Fruit fly (Drosophila melanogaster) whole organism, embryonic: ENCODE data around the gene CG42542.
A peak's percentile ranks its signal among the peaks of the same experiment; 100 is the strongest.

Experiments
- BEAF-32 ChIP-seq: fragments of 200-800 bp; sonication (Bioruptor generic); optimal IDR thresholded peaks from 3 replicates; lab custom pipeline; 2017; ENCODE audit warnings: missing biosample characterization, missing genetic modification characterization, mild to moderate bottlenecking, moderate library complexity, missing genetic modification reagents
- CG11247 ChIP-seq: fragments of 200-800 bp; sonication (Bioruptor generic); IDR thresholded peaks from 2 replicates; pipeline ENCODE4 v1.3.6; 2022; ENCODE audit warnings: missing biosample characterization, missing genetic modification characterization
- CG11456 ChIP-seq: fragments of 200-800 bp; sonication (Bioruptor generic); IDR thresholded peaks from 3 replicates; pipeline ENCODE4 v1.3.6; 2022; ENCODE audit warnings: missing biosample characterization, missing genetic modification characterization
- CG11695 ChIP-seq: fragments of 200-800 bp; sonication (Bioruptor generic); IDR thresholded peaks from 3 replicates; pipeline ENCODE4 v1.3.6; 2022; ENCODE audit warnings: missing biosample characterization, missing genetic modification characterization
- CG1233 ChIP-seq: fragments of 200-800 bp; sonication (Bioruptor generic); optimal IDR thresholded peaks from 4 replicates; lab custom pipeline; 2018; ENCODE audit warnings: missing biosample characterization, mild to moderate bottlenecking, missing genetic modification characterization
- CG14710 ChIP-seq: fragments of 200-800 bp; sonication (Bioruptor generic); optimal IDR thresholded peaks from 3 replicates; lab custom pipeline; 2019; ENCODE audit warnings: missing biosample characterization, mild to moderate bottlenecking, missing genetic modification characterization, moderate library complexity
- CG14860 ChIP-seq: fragments of 200-800 bp; sonication (Bioruptor generic); IDR thresholded peaks from 3 replicates; pipeline ENCODE4 v1.3.6; 2022; ENCODE audit warnings: missing biosample characterization, missing genetic modification characterization; ENCODE audit not compliant: partially characterized antibody
- CG1529 ChIP-seq: fragments of 200-800 bp; sonication (Bioruptor generic); optimal IDR thresholded peaks from 3 replicates; lab custom pipeline; 2018; ENCODE audit warnings: missing biosample characterization, missing genetic modification characterization
- CG1832 ChIP-seq: fragments of 200-800 bp; sonication (Bioruptor generic); optimal IDR thresholded peaks from 2 replicates; lab custom pipeline; 2017; ENCODE audit warnings: missing biosample characterization, mild to moderate bottlenecking, missing genetic modification characterization, inconsistent platforms
- CG2129 ChIP-seq: fragments of 200-800 bp; sonication (Bioruptor generic); IDR thresholded peaks from 2 replicates; pipeline ENCODE4 v1.3.6; 2022; ENCODE audit warnings: missing biosample characterization, missing genetic modification characterization; ENCODE audit not compliant: partially characterized antibody
- CG2889 ChIP-seq: fragments of 200-800 bp; sonication (Bioruptor generic); IDR thresholded peaks from 3 replicates; pipeline ENCODE4 v1.3.6; 2022; ENCODE audit warnings: missing biosample characterization, missing genetic modification characterization
- CG30020 ChIP-seq: fragments of 200-800 bp; optimal IDR thresholded peaks from 2 replicates; lab custom pipeline; 2019; ENCODE audit warnings: missing biosample characterization, mild to moderate bottlenecking, missing genetic modification characterization, moderate library complexity
- CG3065 ChIP-seq: fragments of 200-800 bp; sonication (Bioruptor generic); optimal IDR thresholded peaks from 2 replicates; lab custom pipeline; 2016; ENCODE audit warnings: missing biosample characterization, missing genetic modification characterization
- CG5953 ChIP-seq: fragments of 200-800 bp; sonication (Bioruptor generic); IDR thresholded peaks from 2 replicates; pipeline ENCODE4 v1.3.6; 2022; ENCODE audit warnings: missing biosample characterization, missing genetic modification characterization
- CG7963 ChIP-seq: fragments of 200-800 bp; sonication (Bioruptor generic); IDR thresholded peaks from 3 replicates; pipeline ENCODE4 v1.3.6; 2022; ENCODE audit warnings: missing biosample characterization, missing genetic modification characterization; ENCODE audit not compliant: partially characterized antibody
- CG8478 ChIP-seq: fragments of >200 bp; optimal IDR thresholded peaks from 2 replicates; lab custom pipeline; 2018
- Dbx ChIP-seq: fragments of 200-800 bp; sonication (Bioruptor generic); IDR thresholded peaks from 3 replicates; pipeline ENCODE4 v1.3.6; 2022; ENCODE audit warnings: missing biosample characterization, missing genetic modification characterization
- Dip2 ChIP-seq: fragments of 200-800 bp; sonication (Bioruptor generic); IDR thresholded peaks from 2 replicates; pipeline ENCODE4 v1.3.6; 2022; ENCODE audit warnings: missing biosample characterization, missing genetic modification characterization
- GATAe ChIP-seq: fragments of 200-800 bp; sonication (Bioruptor generic); conservative IDR thresholded peaks from 2 replicates; pipeline ENCODE4 v1.3.6; 2022; ENCODE audit warnings: missing biosample characterization, missing genetic modification characterization
- H15 ChIP-seq: fragments of 200-800 bp; sonication (Bioruptor generic); IDR thresholded peaks from 3 replicates; pipeline ENCODE4 v1.3.6; 2022; ENCODE audit warnings: missing biosample characterization, missing genetic modification characterization
- HHEX ChIP-seq: fragments of 200-800 bp; sonication (Bioruptor generic); optimal IDR thresholded peaks from 3 replicates; lab custom pipeline; 2017; ENCODE audit warnings: missing biosample characterization, mild to moderate bottlenecking, missing genetic modification characterization, missing genetic modification reagents
- HLH54F ChIP-seq: fragments of 200-800 bp; sonication (Bioruptor generic); optimal IDR thresholded peaks from 3 replicates; lab custom pipeline; 2016; ENCODE audit warnings: missing biosample characterization, missing genetic modification characterization
- Hmx ChIP-seq: fragments of 200-800 bp; sonication (Bioruptor generic); optimal IDR thresholded peaks from 2 replicates; lab custom pipeline; 2016; ENCODE audit warnings: missing biosample characterization, missing genetic modification characterization
- Hr78 ChIP-seq, 2 experiments: fragments of 200-800 bp in 1 of 2; fragments of >200 bp in 1 of 2; sonication (Bioruptor generic) in 1 of 2; optimal IDR thresholded peaks; 2 replicates each; lab custom pipeline; 2017 to 2019; ENCODE audit warnings: missing biosample characterization in 2 of 2, missing genetic modification characterization in 2 of 2, mild to moderate bottlenecking in 1 of 2, moderate library complexity in 1 of 2
- Jarid2 ChIP-seq: fragments of 200-800 bp; sonication (Bioruptor generic); optimal IDR thresholded peaks from 3 replicates; lab custom pipeline; 2017; ENCODE audit warnings: mild to moderate bottlenecking, missing biosample characterization, missing genetic modification reagents, missing genetic modification characterization
- Lhr ChIP-seq: fragments of 200-800 bp; sonication (Bioruptor generic); optimal IDR thresholded peaks from 3 replicates; lab custom pipeline; 2017; ENCODE audit warnings: mild to moderate bottlenecking, missing biosample characterization, missing genetic modification reagents, missing genetic modification characterization
- NC2α ChIP-seq: fragments of 200-800 bp; sonication (Bioruptor generic); optimal IDR thresholded peaks from 2 replicates; lab custom pipeline; 2016; ENCODE audit warnings: missing biosample characterization, missing genetic modification characterization
- Neu2 ChIP-seq: fragments of 200-800 bp; sonication (Bioruptor generic); optimal IDR thresholded peaks from 3 replicates; lab custom pipeline; 2016; ENCODE audit warnings: missing biosample characterization, missing genetic modification characterization, borderline replicate concordance
- Oli ChIP-seq: fragments of 200-800 bp; sonication (Bioruptor generic); optimal IDR thresholded peaks from 2 replicates; lab custom pipeline; 2018; ENCODE audit warnings: missing biosample characterization, mild to moderate bottlenecking, missing genetic modification characterization, moderate library complexity
- Stat92E ChIP-seq, 3 experiments: fragments of >200 bp in 2 of 3; fragments of 200-800 bp in 1 of 3; sonication (Bioruptor generic) in 1 of 3; optimal IDR thresholded peaks; 2 replicates each; lab custom pipeline; 2017 to 2019; ENCODE audit warnings: missing biosample characterization in 3 of 3, missing genetic modification characterization in 3 of 3, mild to moderate bottlenecking in 1 of 3, moderate library complexity in 1 of 3
- Vsx1 ChIP-seq: fragments of 200-800 bp; sonication (Bioruptor generic); optimal IDR thresholded peaks from 2 replicates; lab custom pipeline; 2017; ENCODE audit warnings: missing biosample characterization, mild to moderate bottlenecking, missing genetic modification characterization, missing genetic modification reagents
- Xbp1 ChIP-seq: fragments of 200-800 bp; sonication (Bioruptor generic); optimal IDR thresholded peaks from 3 replicates; lab custom pipeline; 2016; ENCODE audit warnings: missing biosample characterization, mild to moderate bottlenecking, missing genetic modification characterization
- Xrp1 ChIP-seq: fragments of 200-800 bp; sonication (Bioruptor generic); IDR thresholded peaks from 2 replicates; pipeline ENCODE4 v1.3.6; 2022; ENCODE audit warnings: missing biosample characterization, missing genetic modification characterization
- ase ChIP-seq: fragments of 200-800 bp; sonication (Bioruptor generic); IDR thresholded peaks from 3 replicates; pipeline ENCODE4 v1.3.6; 2022; ENCODE audit warnings: missing biosample characterization, missing genetic modification characterization
- bab2 ChIP-seq: fragments of 200-800 bp; sonication (Bioruptor generic); optimal IDR thresholded peaks from 2 replicates; lab custom pipeline; 2016; ENCODE audit warnings: missing biosample characterization, missing genetic modification characterization
- chinmo ChIP-seq: fragments of 200-800 bp; sonication (Bioruptor generic); IDR thresholded peaks from 4 replicates; pipeline ENCODE4 v1.3.6; 2022; ENCODE audit warnings: missing biosample characterization, missing genetic modification characterization; ENCODE audit not compliant: partially characterized antibody
- croc ChIP-seq: fragments of 200-800 bp; sonication (Bioruptor generic); conservative IDR thresholded peaks from 3 replicates; pipeline ENCODE4 v1.3.6; 2022; ENCODE audit warnings: missing biosample characterization, missing genetic modification characterization
- da ChIP-seq: fragments of 200-800 bp; sonication (Bioruptor generic); optimal IDR thresholded peaks from 2 replicates; lab custom pipeline; 2016; ENCODE audit warnings: missing biosample characterization, missing genetic modification characterization
- fd64A ChIP-seq: fragments of 200-800 bp; sonication (Bioruptor generic); optimal IDR thresholded peaks from 3 replicates; lab custom pipeline; 2018; ENCODE audit warnings: missing biosample characterization, mild to moderate bottlenecking, missing genetic modification characterization
- gem ChIP-seq: fragments of 200-800 bp; sonication (Bioruptor generic); optimal IDR thresholded peaks from 2 replicates; lab custom pipeline; 2019; ENCODE audit warnings: missing biosample characterization, mild to moderate bottlenecking, missing genetic modification characterization, moderate library complexity
- ken ChIP-seq: fragments of 200-800 bp; sonication (Bioruptor generic); IDR thresholded peaks from 3 replicates; pipeline ENCODE4 v1.3.6; 2022; ENCODE audit warnings: missing biosample characterization, missing genetic modification characterization
- peb ChIP-seq: fragments of 200-800 bp; sonication (Bioruptor generic); IDR thresholded peaks from 2 replicates; pipeline ENCODE4 v1.3.6; 2022; ENCODE audit warnings: missing biosample characterization, missing genetic modification characterization
- prd ChIP-seq, 3 experiments: fragments of >200 bp in 2 of 3; fragments of 200-800 bp in 1 of 3; sonication (Bioruptor generic) in 1 of 3; optimal IDR thresholded peaks in 2 of 3; IDR thresholded peaks in 1 of 3; 2 replicates in 2 of 3; 3 replicates in 1 of 3; pipeline versions ENCODE4 v1.3.6 to Lab custom; 2017 to 2022; ENCODE audit warnings: missing biosample characterization in 1 of 3, missing genetic modification characterization in 1 of 3
- sisA ChIP-seq: fragments of 200-800 bp; sonication (Bioruptor generic); IDR thresholded peaks from 2 replicates; pipeline ENCODE4 v1.3.6; 2022; ENCODE audit warnings: missing biosample characterization, missing genetic modification characterization
- wdn ChIP-seq: fragments of 200-800 bp; sonication (Bioruptor generic); IDR thresholded peaks from 2 replicates; pipeline ENCODE4 v1.3.6; 2022; ENCODE audit warnings: missing biosample characterization, missing genetic modification characterization
- wek ChIP-seq: fragments of 200-800 bp; sonication (Bioruptor generic); optimal IDR thresholded peaks from 3 replicates; lab custom pipeline; 2018; ENCODE audit warnings: missing biosample characterization, mild to moderate bottlenecking, missing genetic modification characterization, moderate library complexity
- zen2 ChIP-seq: fragments of 200-800 bp; sonication (Bioruptor generic); IDR thresholded peaks from 3 replicates; pipeline ENCODE4 v1.3.6; 2022; ENCODE audit warnings: missing biosample characterization, missing genetic modification characterization; ENCODE audit not compliant: partially characterized antibody

The CG42542 gene

dm6 chr3R:15242186-15243045 is 46.0 kb downstream of the CG42542 start, which contains the start of the genes tefu and Hsc70-4 (continued):
- TF ChIP-seq CG11456 (GFP tag; lab: Robert Waterston, UW) (peak; percentile 89), CG1233 (GFP tag; lab: Kevin White, UChicago) (peak; percentile 61), Vsx1 (GFP tag; lab: Kevin White, UChicago) (no peak), CG7963 (GFP tag; lab: Robert Waterston, UW) (0 out of 3 replicates have a peak, but pooled peaks have one; percentile 6), HLH54F (GFP tag; lab: Kevin White, UChicago) (peak; percentile 75), zen2 (GFP tag; lab: Robert Waterston, UW) (no peak), Oli (tag; lab: Kevin White, UChicago) (peak; percentile 69), CG30020 (tag; lab: Kevin White, UChicago) (peak; percentile 97), CG11695 (no peak), peb (GFP tag; lab: Robert Waterston, UW) (peak; percentile 49; the same call in 1 of the 2 replicates), Dip2 (0 out of 2 replicates have a peak, but pooled peaks have one; percentile 28), Neu2 (no peak), wdn (peak; percentile 62; the same call in 1 of the 2 replicates), Stat92E (GFP tag; optimal IDR thresholded peaks at IDR 0.05; lab: Kevin White, UChicago) (peak in 1 of 3 experiments; percentile 37), Dbx (peak; percentile 74), CG1832 (GFP tag; lab: Kevin White, UChicago) (no peak), CG1529 (GFP tag; lab: Kevin White, UChicago) (no peak), CG3065 (GFP tag; lab: Kevin White, UChicago) (peak; percentile 58), CG14860 (GFP tag; lab: Robert Waterston, UW) (no peak), Hr78 (GFP tag; optimal IDR thresholded peaks at IDR 0.05; lab: Kevin White, UChicago) (peak in 1 of 2 experiments; percentile 77), wek (no peak), Xbp1 (GFP tag; lab: Kevin White, UChicago) (peak; percentile 90), Xrp1 (GFP tag; lab: Robert Waterston, UW) (peak; percentile 70), CG11247 (peak; percentile 48; the same call in 1 of the 2 replicates), sisA (GFP tag; lab: Robert Waterston, UW) (peak; percentile 90), gem (tag; lab: Kevin White, UChicago) (peak; percentile 86), ken (GFP tag; lab: Robert Waterston, UW) (peak; percentile 81), ase (GFP tag; lab: Robert Waterston, UW) (peak; percentile 79; the same call in 2 of the 3 replicates), CG2129 (GFP tag; lab: Robert Waterston, UW) (no peak), CG5953 (0 out of 2 replicates have a peak, but pooled peaks have one; percentile 34), BEAF-32 (GFP tag; lab: Kevin White, UChicago) (peak; percentile 58), NC2α (GFP tag; lab: Kevin White, UChicago) (peak; percentile 76), H15 (GFP tag; lab: Robert Waterston, UW) (peak; percentile 72; the same call in 2 of the 3 replicates), CG14710 (tag; lab: Kevin White, UChicago) (peak; percentile 92), prd (optimal IDR thresholded peaks at IDR 0.05; lab: Kevin White, UChicago) (no peak), prd (GFP tag; IDR thresholded peaks at IDR 0.05; lab: Robert Waterston, UW) (peak; percentile 88), croc (GFP tag; lab: Robert Waterston, UW) (peak; percentile 49; the same call in 2 of the 3 replicates), fd64A (GFP tag; lab: Kevin White, UChicago) (no peak), chinmo (GFP tag; lab: Robert Waterston, UW) (peak; percentile 63; the same call in 1 of the 4 replicates), Lhr (GFP tag; lab: Kevin White, UChicago) (peak; percentile 95), Jarid2 (GFP tag; lab: Kevin White, UChicago) (no peak), HHEX (peak; percentile 52), CG8478 (lab: Kevin White, UChicago) (no peak), Hmx (GFP tag; lab: Kevin White, UChicago) (no peak), bab2 (peak; percentile 55), GATAe (GFP tag; lab: Robert Waterston, UW) (no peak), CG2889 (peak; percentile 63; the same call in 1 of the 3 replicates), da (GFP tag; lab: Kevin White, UChicago) (no peak)
